Fruit fly (Drosophila melanogaster) whole organism, prepupa: Measurements from ENCODE around the gene tefu.

Experiments
- Blimp-1 ChIP-seq: fragments of 200-800 bp; sonication (Bioruptor generic); optimal IDR thresholded peaks from 3 replicates; lab custom pipeline; 2017; ENCODE audit warnings: missing biosample characterization, missing genetic modification characterization, mild to moderate bottlenecking, moderate library complexity, missing genetic modification reagents
- CG10669 ChIP-seq: fragments of 200-800 bp; sonication (Bioruptor generic); optimal IDR thresholded peaks from 3 replicates; lab custom pipeline; 2018; ENCODE audit warnings: missing biosample characterization, mild to moderate bottlenecking, missing genetic modification characterization, moderate library complexity
- CG11294 ChIP-seq: fragments of 200-800 bp; sonication (Bioruptor generic); IDR thresholded peaks from 2 replicates; pipeline ENCODE4 v1.3.6; 2022; ENCODE audit warnings: missing biosample characterization, missing genetic modification characterization
- CG11762 ChIP-seq: fragments of 200-800 bp; sonication (Bioruptor generic); optimal IDR thresholded peaks from 3 replicates; lab custom pipeline; 2016; ENCODE audit warnings: missing biosample characterization, missing genetic modification characterization; ENCODE audit not compliant: insufficient read depth
- CG11902 ChIP-seq: fragments of 200-800 bp; sonication (Bioruptor generic); optimal IDR thresholded peaks from 3 replicates; lab custom pipeline; 2016; ENCODE audit warnings: missing biosample characterization, missing genetic modification characterization
- CG15336 ChIP-seq: fragments of 200-800 bp; sonication (Bioruptor generic); IDR thresholded peaks from 2 replicates; pipeline ENCODE4 v1.3.6; 2022; ENCODE audit warnings: missing biosample characterization, missing genetic modification characterization
- CG1621 ChIP-seq: fragments of 200-800 bp; sonication (Bioruptor generic); optimal IDR thresholded peaks from 3 replicates; lab custom pipeline; 2018; ENCODE audit warnings: missing biosample characterization, mild to moderate bottlenecking, missing genetic modification characterization
- CG16779 ChIP-seq: fragments of 200-800 bp; sonication (Bioruptor generic); optimal IDR thresholded peaks from 3 replicates; lab custom pipeline; 2017; ENCODE audit warnings: missing biosample characterization, mild to moderate bottlenecking, missing genetic modification characterization
- CG32006 ChIP-seq: fragments of 200-800 bp; sonication (Bioruptor generic); optimal IDR thresholded peaks from 3 replicates; lab custom pipeline; 2017; ENCODE audit warnings: missing biosample characterization, mild to moderate bottlenecking, missing genetic modification characterization
- CG34406 ChIP-seq: fragments of 200-800 bp; sonication (Bioruptor generic); optimal IDR thresholded peaks from 3 replicates; lab custom pipeline; 2016; ENCODE audit warnings: missing biosample characterization, missing genetic modification characterization
- CG3919 ChIP-seq: fragments of 200-800 bp; sonication (Bioruptor generic); optimal IDR thresholded peaks from 3 replicates; lab custom pipeline; 2016; ENCODE audit warnings: missing biosample characterization, missing genetic modification characterization
- CG4318 ChIP-seq: fragments of 200-800 bp; sonication (Bioruptor generic); optimal IDR thresholded peaks from 3 replicates; lab custom pipeline; 2017; ENCODE audit warnings: missing biosample characterization, mild to moderate bottlenecking, missing genetic modification characterization
- CG6163 ChIP-seq: fragments of 200-800 bp; sonication (Bioruptor generic); IDR thresholded peaks from 3 replicates; pipeline ENCODE4 v1.3.6; 2022; ENCODE audit warnings: missing biosample characterization, missing genetic modification characterization
- CG6276 ChIP-seq: fragments of 200-800 bp; sonication (Bioruptor generic); optimal IDR thresholded peaks from 2 replicates; lab custom pipeline; 2017; ENCODE audit warnings: missing biosample characterization, mild to moderate bottlenecking, missing genetic modification characterization
- CG6792 ChIP-seq: fragments of 200-800 bp; sonication (Bioruptor generic); optimal IDR thresholded peaks from 3 replicates; lab custom pipeline; 2016; ENCODE audit warnings: missing biosample characterization, missing genetic modification characterization
- CG6808 ChIP-seq: fragments of 200-800 bp; sonication (Bioruptor generic); optimal IDR thresholded peaks from 3 replicates; lab custom pipeline; 2017; ENCODE audit warnings: missing biosample characterization, missing genetic modification characterization, mild to moderate bottlenecking, moderate library complexity, missing genetic modification reagents
- CG6854 ChIP-seq: fragments of 200-800 bp; sonication (Bioruptor generic); optimal IDR thresholded peaks from 2 replicates; lab custom pipeline; 2017; ENCODE audit warnings: missing biosample characterization, mild to moderate bottlenecking, missing genetic modification characterization
- CG7368 ChIP-seq: fragments of 200-800 bp; sonication (Bioruptor generic); optimal IDR thresholded peaks from 3 replicates; lab custom pipeline; 2016; ENCODE audit warnings: missing biosample characterization, missing genetic modification characterization
- CG8319 ChIP-seq: fragments of 200-800 bp; sonication (Bioruptor generic); optimal IDR thresholded peaks from 3 replicates; lab custom pipeline; 2016; ENCODE audit warnings: missing biosample characterization, missing genetic modification characterization
- CG8632 ChIP-seq: fragments of 200-800 bp; sonication (Bioruptor generic); optimal IDR thresholded peaks from 3 replicates; lab custom pipeline; 2016; ENCODE audit warnings: missing biosample characterization, missing genetic modification characterization
- CG9139 ChIP-seq: fragments of 200-800 bp; sonication (Bioruptor generic); optimal IDR thresholded peaks from 3 replicates; lab custom pipeline; 2017; ENCODE audit warnings: missing biosample characterization, mild to moderate bottlenecking, missing genetic modification characterization
- Eip78C ChIP-seq: fragments of 200-800 bp; sonication (Bioruptor generic); peaks from one replicate; lab custom pipeline; 2016; ENCODE audit warnings: missing biosample characterization, missing genetic modification characterization
- Eip93F ChIP-seq: fragments of 200-800 bp; sonication (Bioruptor generic); optimal IDR thresholded peaks from 2 replicates; lab custom pipeline; 2016; ENCODE audit warnings: missing biosample characterization, mild to moderate bottlenecking, missing genetic modification characterization
- Ets21C ChIP-seq: fragments of 200-800 bp; sonication (Bioruptor generic); optimal IDR thresholded peaks from 3 replicates; lab custom pipeline; 2016; ENCODE audit warnings: missing biosample characterization, missing genetic modification characterization
- Ets96B ChIP-seq: fragments of 200-800 bp; optimal IDR thresholded peaks from 2 replicates; lab custom pipeline; 2019; ENCODE audit warnings: missing biosample characterization, mild to moderate bottlenecking, missing genetic modification characterization, moderate library complexity
- Gug ChIP-seq: fragments of 200-800 bp; sonication (Bioruptor generic); IDR thresholded peaks from 2 replicates; pipeline ENCODE4 v1.3.6; 2022; ENCODE audit warnings: missing biosample characterization, missing genetic modification characterization
- Hr38 ChIP-seq: sonication (Bioruptor generic); optimal IDR thresholded peaks from 2 replicates; lab custom pipeline; 2016; ENCODE audit warnings: missing biosample characterization, missing genetic modification characterization
- Hr39 ChIP-seq: fragments of 200-800 bp; sonication (Bioruptor generic); optimal IDR thresholded peaks from 2 replicates; lab custom pipeline; 2016; ENCODE audit warnings: missing biosample characterization, missing genetic modification characterization
- Hr4 ChIP-seq: fragments of 200-800 bp; sonication (Bioruptor generic); optimal IDR thresholded peaks from 3 replicates; lab custom pipeline; 2016; ENCODE audit warnings: missing biosample characterization, missing genetic modification characterization
- Met ChIP-seq: fragments of 200-800 bp; sonication (Bioruptor generic); optimal IDR thresholded peaks from 3 replicates; lab custom pipeline; 2016; ENCODE audit warnings: missing biosample characterization, missing genetic modification characterization
- OdsH ChIP-seq: fragments of 200-800 bp; sonication (Bioruptor generic); optimal IDR thresholded peaks from 3 replicates; lab custom pipeline; 2016; ENCODE audit warnings: missing biosample characterization, missing genetic modification characterization
- Smox ChIP-seq: fragments of 200-800 bp; sonication (Bioruptor generic); optimal IDR thresholded peaks from 3 replicates; lab custom pipeline; 2016; ENCODE audit warnings: missing biosample characterization, missing genetic modification characterization
- Sox14 ChIP-seq: fragments of 200-800 bp; sonication (Bioruptor generic); optimal IDR thresholded peaks from 3 replicates; lab custom pipeline; 2016; ENCODE audit warnings: missing biosample characterization, missing genetic modification characterization
- Sox15 ChIP-seq: fragments of 200-800 bp; sonication (Bioruptor generic); optimal IDR thresholded peaks from 3 replicates; lab custom pipeline; 2016; ENCODE audit warnings: missing biosample characterization, missing genetic modification characterization
- achi ChIP-seq: fragments of 200-800 bp; sonication (Bioruptor generic); optimal IDR thresholded peaks from 3 replicates; lab custom pipeline; 2016; ENCODE audit warnings: missing biosample characterization, missing genetic modification characterization
- acj6 ChIP-seq: fragments of 200-800 bp; sonication (Bioruptor generic); optimal IDR thresholded peaks from 3 replicates; lab custom pipeline; 2016; ENCODE audit warnings: missing biosample characterization, missing genetic modification characterization
- dac ChIP-seq: fragments of 200-800 bp; sonication (Bioruptor generic); optimal IDR thresholded peaks from 2 replicates; lab custom pipeline; 2017; ENCODE audit warnings: missing biosample characterization, mild to moderate bottlenecking, missing genetic modification characterization
- dsx ChIP-seq: fragments of 200-800 bp; optimal IDR thresholded peaks from 3 replicates; lab custom pipeline; 2019; ENCODE audit warnings: missing biosample characterization, mild to moderate bottlenecking, missing genetic modification characterization, moderate library complexity; ENCODE audit not compliant: poor library complexity, severe bottlenecking
- esn ChIP-seq: fragments of 200-800 bp; sonication (Bioruptor generic); optimal IDR thresholded peaks from 2 replicates; lab custom pipeline; 2016; ENCODE audit warnings: missing biosample characterization, mild to moderate bottlenecking, missing genetic modification characterization, moderate library complexity
- fd59A ChIP-seq: fragments of 200-800 bp; sonication (Bioruptor generic); optimal IDR thresholded peaks from 2 replicates; lab custom pipeline; 2017; ENCODE audit warnings: missing biosample characterization, mild to moderate bottlenecking, missing genetic modification characterization, missing genetic modification reagents
- fd85E ChIP-seq: fragments of 200-800 bp; sonication (Bioruptor generic); optimal IDR thresholded peaks from 3 replicates; lab custom pipeline; 2016; ENCODE audit warnings: missing biosample characterization, missing genetic modification characterization
- fkh ChIP-seq: fragments of 200-800 bp; sonication (Bioruptor generic); optimal IDR thresholded peaks from 3 replicates; lab custom pipeline; 2017; ENCODE audit warnings: missing biosample characterization, mild to moderate bottlenecking, missing genetic modification characterization, moderate library complexity
- pdm3 ChIP-seq: fragments of 200-800 bp; sonication (Bioruptor generic); optimal IDR thresholded peaks from 3 replicates; lab custom pipeline; 2016; ENCODE audit warnings: missing biosample characterization, missing genetic modification characterization
- spab ChIP-seq: fragments of 200-800 bp; sonication (Bioruptor generic); optimal IDR thresholded peaks from 2 replicates; lab custom pipeline; 2017; ENCODE audit warnings: missing biosample characterization, mild to moderate bottlenecking, missing genetic modification characterization, missing genetic modification reagents
- ss ChIP-seq, 2 experiments: fragments of 200-800 bp; sonication (Bioruptor generic); optimal IDR thresholded peaks; 2 replicates in 1 of 2; 3 replicates in 1 of 2; lab custom pipeline; 2017 to 2018; ENCODE audit warnings: mild to moderate bottlenecking in 2 of 2, missing biosample characterization in 2 of 2, missing genetic modification characterization in 2 of 2, moderate library complexity in 1 of 2
- svp ChIP-seq: fragments of 200-800 bp; sonication (Bioruptor generic); peaks from one replicate; lab custom pipeline; 2016; ENCODE audit warnings: missing biosample characterization, missing genetic modification characterization
- topi ChIP-seq: fragments of 200-800 bp; sonication (Bioruptor generic); optimal IDR thresholded peaks from 3 replicates; lab custom pipeline; 2016; ENCODE audit warnings: missing biosample characterization, missing genetic modification characterization
- vri ChIP-seq: fragments of 200-800 bp; sonication (Bioruptor generic); optimal IDR thresholded peaks from 3 replicates; lab custom pipeline; 2016; ENCODE audit warnings: missing biosample characterization, mild to moderate bottlenecking, missing genetic modification characterization

The tefu gene

DNA sequence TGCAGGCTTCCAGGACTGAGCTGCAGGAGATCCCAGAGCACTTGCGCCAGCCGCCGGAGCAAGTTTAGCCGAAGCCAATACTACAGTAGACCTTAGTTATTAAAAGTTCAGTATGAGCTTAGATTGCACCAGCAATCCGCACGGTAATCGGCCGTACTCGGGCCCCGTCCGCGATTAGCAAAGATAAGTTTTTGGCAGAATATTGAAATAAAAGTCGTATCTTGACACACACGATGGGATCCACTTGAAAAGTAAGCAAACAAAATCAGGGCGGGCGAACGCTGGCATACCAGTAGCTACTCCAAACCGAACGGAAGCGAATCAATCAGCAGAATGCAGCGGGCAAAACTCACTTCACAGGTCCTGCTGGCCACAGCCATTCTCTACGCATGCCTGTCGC, 11.8 kb downstream of the tefu start, which contains the start of gene CG34316:
Gene CG34316, plus strand, starts transcription at position 301 of the 400 bp plus-strand sequence.
- TF ChIP-seq CG6792 (no peak), Hr4 (no peak), ss (GFP tag; optimal IDR thresholded peaks at IDR 0.05; lab: Kevin White, UChicago) (no peak), acj6 (GFP tag; lab: Kevin White, UChicago) (no peak), fkh (GFP tag; lab: Kevin White, UChicago) (no peak), Smox (GFP tag; lab: Kevin White, UChicago) (no peak), fd59A (GFP tag; lab: Kevin White, UChicago) (no peak), topi (GFP tag; lab: Kevin White, UChicago) (no peak), fd85E (no peak), CG34406 (GFP tag; lab: Kevin White, UChicago) (no peak), dac (GFP tag; lab: Kevin White, UChicago) (no peak), CG11902 (GFP tag; lab: Kevin White, UChicago) (no peak), CG6808 (GFP tag; lab: Kevin White, UChicago) (no peak)
- TF ChIP-seq, all 60 proteins: peak for 0

DNA sequence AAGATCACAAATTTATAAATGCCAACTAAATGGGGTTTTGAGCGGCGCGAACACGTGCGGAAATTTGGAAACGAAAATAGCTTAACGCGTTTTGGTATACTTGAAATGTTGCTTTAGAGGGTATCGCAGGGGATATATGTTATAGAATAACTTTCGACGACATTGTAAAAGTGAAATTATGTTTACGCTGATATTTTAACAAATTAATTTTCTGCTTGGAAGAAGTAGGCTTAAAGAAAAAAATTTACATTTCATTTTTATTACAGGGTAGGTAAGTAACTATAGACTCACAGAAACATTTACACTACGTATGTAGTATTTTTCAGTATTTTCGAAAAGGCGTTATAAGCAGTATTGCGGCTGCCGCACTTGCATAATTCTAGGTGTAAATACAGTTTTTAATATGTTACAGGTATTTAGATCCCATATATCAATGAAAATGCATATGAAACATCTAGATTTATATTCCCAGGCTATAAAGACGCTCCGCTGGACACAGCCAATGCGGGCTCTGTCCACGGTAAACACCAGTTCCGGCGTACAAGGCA, 12.6 kb downstream of the tefu start, which contains the start of the genes Art3 and mRpS10:
Gene Art3, minus strand, starts transcription at position 80 of the 548 bp plus-strand sequence.
Gene mRpS10, plus strand, starts transcription at position 337 of the 548 bp plus-strand sequence.
- TF ChIP-seq CG7368 (GFP tag; lab: Kevin White, UChicago) = peak; percentile 100
- TF ChIP-seq Ets96B (tag; lab: Kevin White, UChicago) = peak; percentile 100
- TF ChIP-seq CG6808 (GFP tag; lab: Kevin White, UChicago) = peak; percentile 99
- peak; percentile 100 for TF ChIP-seq CG15336
- peak; percentile 100 for TF ChIP-seq CG6163 (GFP tag; lab: Robert Waterston, UW)
- TF ChIP-seq Sox15 (GFP tag; lab: Kevin White, UChicago) = peak; percentile 100
- TF ChIP-seq Gug (GFP tag; lab: Robert Waterston, UW) = peak; percentile 100
- TF ChIP-seq dsx (GFP tag; lab: Kevin White, UChicago) = peak; percentile 99
- peak; percentile 100 for TF ChIP-seq CG3919
- TF ChIP-seq fd85E = peak; percentile 98
- peak; percentile 100 for TF ChIP-seq Met (GFP tag; lab: Kevin White, UChicago)
- TF ChIP-seq CG16779 (tag; lab: Kevin White, UChicago) = peak; percentile 99
- TF ChIP-seq spab (GFP tag; lab: Kevin White, UChicago) = peak; percentile 100
- TF ChIP-seq Ets21C (GFP tag; lab: Kevin White, UChicago) = peak; percentile 100
- peak; percentile 100 for TF ChIP-seq Hr39 (GFP tag; lab: Kevin White, UChicago)
- TF ChIP-seq Hr38 (GFP tag; lab: Kevin White, UChicago) = peak; percentile 96
- TF ChIP-seq CG6792 = peak; percentile 100
- TF ChIP-seq Eip93F (GFP tag; lab: Kevin White, UChicago) = peak; percentile 98
- TF ChIP-seq CG6854 (GFP tag; lab: Kevin White, UChicago) = peak; percentile 99
- peak; percentile 99 for TF ChIP-seq vri (GFP tag; lab: Kevin White, UChicago)
- TF ChIP-seq CG8632 = peak; percentile 100
- peak; percentile 99 for TF ChIP-seq CG9139
- peak; percentile 100 for TF ChIP-seq esn (GFP tag; lab: Kevin White, UChicago)
- TF ChIP-seq CG11762 (GFP tag; lab: Kevin White, UChicago) = peak; percentile 100
- TF ChIP-seq svp (GFP tag; lab: Kevin White, UChicago) = peak; percentile 100
- peak; percentile 100 for TF ChIP-seq Sox14 (GFP tag; lab: Kevin White, UChicago)
- TF ChIP-seq Eip78C (GFP tag; lab: Kevin White, UChicago) = peak; percentile 100
- peak; percentile 99 for TF ChIP-seq achi (GFP tag; lab: Kevin White, UChicago)
- peak; percentile 100 for TF ChIP-seq CG4318 (GFP tag; lab: Kevin White, UChicago)
- peak; percentile 99 for TF ChIP-seq CG6276 (GFP tag; lab: Kevin White, UChicago)
- peak; percentile 100 for TF ChIP-seq CG11294
- TF ChIP-seq Hr4 = peak; percentile 100
- peak; percentile 99 for TF ChIP-seq CG1621
- TF ChIP-seq CG8319 = peak; percentile 100
- peak; percentile 98 for TF ChIP-seq Blimp-1 (GFP tag; lab: Kevin White, UChicago)
- TF ChIP-seq Smox (GFP tag; lab: Kevin White, UChicago) = peak; percentile 100
- TF ChIP-seq CG34406 (GFP tag; lab: Kevin White, UChicago) = peak; percentile 100
- peak; percentile 100 for TF ChIP-seq CG10669
- TF ChIP-seq CG11902 (GFP tag; lab: Kevin White, UChicago) = peak; percentile 100
- TF ChIP-seq CG32006 (GFP tag; lab: Kevin White, UChicago) = peak; percentile 100
- TF ChIP-seq OdsH (GFP tag; lab: Kevin White, UChicago) = peak; percentile 100
- peak; percentile 100 for TF ChIP-seq pdm3 (GFP tag; lab: Kevin White, UChicago)
- peak; percentile 100 for TF ChIP-seq acj6 (GFP tag; lab: Kevin White, UChicago)
